Worm (Caenorhabditis elegans) whole organism, mixed stage, embryonic: Measurements from ENCODE around the gene F59B10.4.

Experiments
- M03D4.4 ChIP-seq: sonication (generic microtip); optimal IDR thresholded peaks from 2 replicates; lab custom pipeline; 2017; ENCODE audit warnings: mild to moderate bottlenecking, missing genetic modification characterization, missing compliant biosample characterization
- bed-3 ChIP-seq: fragments of 200-800 bp; sonication (Bioruptor generic); optimal IDR thresholded peaks from 3 replicates; lab custom pipeline; 2018; ENCODE audit warnings: mild to moderate bottlenecking, missing genetic modification characterization, moderate library complexity, missing compliant biosample characterization
- ceh-43 ChIP-seq: fragments of 200-800 bp; sonication (Bioruptor generic); optimal IDR thresholded peaks from 2 replicates; lab custom pipeline; 2018; ENCODE audit warnings: mild to moderate bottlenecking, missing genetic modification characterization, moderate library complexity, missing compliant biosample characterization
- ceh-83 ChIP-seq: fragments of 200-800 bp; sonication (Bioruptor generic); optimal IDR thresholded peaks from 2 replicates; lab custom pipeline; 2018; ENCODE audit warnings: mild to moderate bottlenecking, missing genetic modification characterization, missing compliant biosample characterization
- ces-1 ChIP-seq: fragments of 150-350 bp; optimal IDR thresholded peaks from 2 replicates; lab custom pipeline; 2014; ENCODE audit warnings: missing biosample characterization, missing genetic modification reagents, missing genetic modification characterization
- cnd-1 ChIP-seq: fragments of 200-800 bp; sonication (Bioruptor generic); optimal IDR thresholded peaks from 2 replicates; lab custom pipeline; 2018; ENCODE audit warnings: mild to moderate bottlenecking, missing genetic modification characterization, missing compliant biosample characterization
- drap-1 ChIP-seq: fragments of 200-800 bp; sonication (Bioruptor generic); optimal IDR thresholded peaks from 3 replicates; lab custom pipeline; 2018; ENCODE audit warnings: mild to moderate bottlenecking, missing genetic modification characterization, missing compliant biosample characterization
- flh-1 ChIP-seq: fragments of 200-800 bp; sonication (Bioruptor generic); optimal IDR thresholded peaks from 2 replicates; lab custom pipeline; 2018; ENCODE audit warnings: mild to moderate bottlenecking, missing genetic modification characterization, moderate library complexity, missing compliant biosample characterization
- hlh-1 ChIP-seq: fragments of 150-350 bp; optimal IDR thresholded peaks from 2 replicates; lab custom pipeline; 2014; ENCODE audit warnings: missing biosample characterization, missing genetic modification reagents, missing genetic modification characterization
- mep-1 ChIP-seq: fragments of 150-350 bp; optimal IDR thresholded peaks from 2 replicates; lab custom pipeline; 2017; ENCODE audit warnings: missing biosample characterization, missing genetic modification reagents, missing genetic modification characterization, inconsistent platforms
- nhr-12 ChIP-seq: fragments of 150-350 bp; optimal IDR thresholded peaks from 2 replicates; lab custom pipeline; 2014; ENCODE audit warnings: missing biosample characterization, missing genetic modification characterization
- nhr-2 ChIP-seq: fragments of 150-350 bp; optimal IDR thresholded peaks from 2 replicates; lab custom pipeline; 2014; ENCODE audit warnings: missing biosample characterization, missing genetic modification characterization
- nhr-237 ChIP-seq: fragments of 150-350 bp; optimal IDR thresholded peaks from 2 replicates; lab custom pipeline; 2014; ENCODE audit warnings: missing biosample characterization, missing genetic modification characterization
- nhr-28 ChIP-seq: fragments of 150-350 bp; optimal IDR thresholded peaks from 2 replicates; lab custom pipeline; 2014; ENCODE audit warnings: missing biosample characterization, missing genetic modification characterization
- nhr-76 ChIP-seq: sonication (generic microtip); optimal IDR thresholded peaks from 2 replicates; lab custom pipeline; 2017; ENCODE audit warnings: missing biosample characterization, missing genetic modification characterization
- pha-4 ChIP-seq: fragments of 150-350 bp; optimal IDR thresholded peaks from 2 replicates; lab custom pipeline; 2018; ENCODE audit warnings: missing biosample characterization, missing genetic modification reagents, missing genetic modification characterization
- sem-2 ChIP-seq: fragments of 200-800 bp; sonication (Bioruptor generic); optimal IDR thresholded peaks from 2 replicates; lab custom pipeline; 2018; ENCODE audit warnings: mild to moderate bottlenecking, missing genetic modification characterization, missing compliant biosample characterization
- snpc-4 ChIP-seq: fragments of 150-350 bp; optimal IDR thresholded peaks from 2 replicates; lab custom pipeline; 2014; ENCODE audit warnings: missing biosample characterization, missing genetic modification characterization
- sptf-1 ChIP-seq: sonication (generic microtip); optimal IDR thresholded peaks from 2 replicates; lab custom pipeline; 2017; ENCODE audit warnings: mild to moderate bottlenecking, missing genetic modification characterization, moderate library complexity, missing compliant biosample characterization
- tbx-8 ChIP-seq: fragments of 200-800 bp; sonication (Bioruptor generic); optimal IDR thresholded peaks from 2 replicates; lab custom pipeline; 2018; ENCODE audit warnings: mild to moderate bottlenecking, missing genetic modification characterization, moderate library complexity, missing compliant biosample characterization
- unc-120 ChIP-seq: sonication (generic microtip); optimal IDR thresholded peaks from 2 replicates; lab custom pipeline; 2017; ENCODE audit warnings: missing genetic modification characterization, missing compliant biosample characterization; ENCODE audit not compliant: poor library complexity, severe bottlenecking
- unc-39 ChIP-seq: fragments of 150-350 bp; optimal IDR thresholded peaks from 2 replicates; lab custom pipeline; 2014; ENCODE audit warnings: missing biosample characterization, missing genetic modification characterization
- unc-62 ChIP-seq: fragments of 150-350 bp; optimal IDR thresholded peaks from 2 replicates; lab custom pipeline; 2014; ENCODE audit warnings: missing biosample characterization, missing genetic modification reagents, missing genetic modification characterization
- zip-8 ChIP-seq: fragments of 150-350 bp; optimal IDR thresholded peaks from 2 replicates; lab custom pipeline; 2014; ENCODE audit warnings: missing biosample characterization, missing genetic modification characterization
- ztf-11 ChIP-seq: fragments of 150-350 bp; optimal IDR thresholded peaks from 2 replicates; lab custom pipeline; 2014; ENCODE audit warnings: missing biosample characterization, missing genetic modification characterization

The F59B10.4 gene

ce11 chrII:10547803-10548693, 29.1 kb upstream of the F59B10.4 start:
- TF ChIP-seq flh-1 (no peak), M03D4.4 (tag; lab: Kevin White, UChicago) (peak; percentile 5), drap-1 (GFP tag; lab: Kevin White, UChicago) (no peak), sptf-1 (tag; lab: Kevin White, UChicago) (peak; percentile 11), cnd-1 (tag; lab: Kevin White, UChicago) (peak; percentile 56), ces-1 (GFP tag; lab: Kevin White, UChicago) (no peak)

ce11 chrII:10547311-10547710, 28.4 kb upstream of the F59B10.4 start:
- TF ChIP-seq nhr-2 = no peak
- TF ChIP-seq unc-120 (tag; lab: Kevin White, UChicago) = no peak
- no peak for TF ChIP-seq flh-1
- no peak for TF ChIP-seq hlh-1 (tag; lab: Kevin White, UChicago)
- TF ChIP-seq sptf-1 (tag; lab: Kevin White, UChicago) = no peak
- no peak for TF ChIP-seq cnd-1 (tag; lab: Kevin White, UChicago)
- TF ChIP-seq nhr-28 = no peak
- no peak for TF ChIP-seq nhr-237 (tag; lab: Kevin White, UChicago)
- no peak for TF ChIP-seq M03D4.4 (tag; lab: Kevin White, UChicago)
- TF ChIP-seq ceh-83 (GFP tag; lab: Kevin White, UChicago) = no peak
- TF ChIP-seq sem-2 (GFP tag; lab: Kevin White, UChicago) = no peak
- TF ChIP-seq bed-3 = no peak
- no peak for TF ChIP-seq nhr-12 (tag; lab: Kevin White, UChicago)
- no peak for TF ChIP-seq zip-8
- no peak for TF ChIP-seq mep-1 (tag; lab: Kevin White, UChicago)
- TF ChIP-seq nhr-76 = no peak

ce11 chrII:10546784-10547087, 27.8 kb upstream of the F59B10.4 start:
- TF ChIP-seq drap-1 (GFP tag; lab: Kevin White, UChicago) = no peak
- peak; percentile 76 for TF ChIP-seq unc-62 (GFP tag; lab: Kevin White, UChicago)

ce11 chrII:10545924-10546783, 27.2 kb upstream of the F59B10.4 start:
- no peak for TF ChIP-seq ces-1 (GFP tag; lab: Kevin White, UChicago)
- TF ChIP-seq ceh-43 (GFP tag; lab: Kevin White, UChicago) = no peak
- no peak for TF ChIP-seq snpc-4 (tag; lab: Kevin White, UChicago)
- TF ChIP-seq unc-39 (tag; lab: Kevin White, UChicago) = no peak

- TF ChIP-seq sem-2 (GFP tag; lab: Kevin White, UChicago) (peak; percentile 17), ztf-11 (tag; lab: Kevin White, UChicago) (no peak), pha-4 (tag; lab: Kevin White, UChicago) (no peak), tbx-8 (peak; percentile 10)
- TF ChIP-seq, all 35 proteins: peak for 2
These were observed 26.3 kb upstream of the F59B10.4 start for ce11 chrII:10545213-10545612.

- no peak for TF ChIP-seq hlh-1 (tag; lab: Kevin White, UChicago)
These were observed 25.5 kb upstream of the F59B10.4 start for ce11 chrII:10544374-10544908.
